Worm (Caenorhabditis elegans) whole organism, L4 larva: Measurements from ENCODE around the gene his-70.
A peak's percentile ranks its signal among the peaks of the same experiment; 100 is the strongest.

Source experiments
- F26F4.8 ChIP-seq: fragments of 200-800 bp; sonication (Bioruptor generic); conservative IDR thresholded peaks from 2 replicates; pipeline ENCODE4 v1.3.6; 2022; ENCODE audit warnings: missing genetic modification characterization, missing compliant biosample characterization
- F49E8.2 ChIP-seq: sonication (generic microtip); optimal IDR thresholded peaks from 2 replicates; lab custom pipeline; 2016; ENCODE audit warnings: missing compliant biosample characterization, mild to moderate bottlenecking, missing genetic modification characterization, borderline replicate concordance
- Y5F2A.4 ChIP-seq: fragments of 200-800 bp; sonication (Bioruptor generic); optimal IDR thresholded peaks from 2 replicates; lab custom pipeline; 2018; ENCODE audit warnings: mild to moderate bottlenecking, missing genetic modification characterization, missing compliant biosample characterization
- aha-1 ChIP-seq: fragments of 150-350 bp; peaks from one replicate; lab custom pipeline; 2014; ENCODE audit warnings: missing biosample characterization, missing genetic modification characterization
- arid-1 ChIP-seq: fragments of 200-800 bp; sonication (Bioruptor generic); conservative IDR thresholded peaks from 2 replicates; pipeline ENCODE4 v1.3.6; 2022; ENCODE audit warnings: missing genetic modification reagents, missing genetic modification characterization, missing compliant biosample characterization
- attf-4 ChIP-seq: sonication (generic microtip); optimal IDR thresholded peaks from 3 replicates; lab custom pipeline; 2017; ENCODE audit warnings: missing biosample characterization, missing genetic modification characterization
- ceh-28 ChIP-seq: fragments of 150-350 bp; optimal IDR thresholded peaks from 2 replicates; lab custom pipeline; 2014; ENCODE audit warnings: missing biosample characterization, missing genetic modification reagents, missing genetic modification characterization
- ceh-32 ChIP-seq: sonication (generic microtip); optimal IDR thresholded peaks from 2 replicates; lab custom pipeline; 2016; ENCODE audit warnings: mild to moderate bottlenecking, missing genetic modification characterization, missing compliant biosample characterization; ENCODE audit not compliant: poor library complexity
- ceh-44 ChIP-seq: fragments of 200-800 bp; sonication (Bioruptor generic); IDR thresholded peaks from 2 replicates; pipeline ENCODE4 v1.3.6; 2022; ENCODE audit warnings: missing genetic modification reagents, missing genetic modification characterization, missing compliant biosample characterization
- ceh-62 ChIP-seq: sonication (generic microtip); optimal IDR thresholded peaks from 2 replicates; lab custom pipeline; 2017; ENCODE audit warnings: missing biosample characterization, missing genetic modification characterization
- ces-1 ChIP-seq: fragments of 150-350 bp; sonication (generic microtip); optimal IDR thresholded peaks from 4 replicates; lab custom pipeline; 2014; ENCODE audit warnings: missing biosample characterization, missing genetic modification reagents, missing genetic modification characterization
- cey-2 ChIP-seq: sonication (generic microtip); optimal IDR thresholded peaks from 3 replicates; lab custom pipeline; 2017; ENCODE audit warnings: missing genetic modification characterization, mild to moderate bottlenecking, missing compliant biosample characterization, antibody characterized with exemption, borderline replicate concordance; ENCODE audit not compliant: insufficient read depth
- ctbp-1 ChIP-seq: fragments of 200-800 bp; sonication (Bioruptor generic); IDR thresholded peaks from 2 replicates; pipeline ENCODE4 v1.3.6; 2022; ENCODE audit warnings: missing genetic modification reagents, missing genetic modification characterization, missing compliant biosample characterization
- daf-12 ChIP-seq: fragments of 150-350 bp; optimal IDR thresholded peaks from 2 replicates; lab custom pipeline; 2014; ENCODE audit warnings: missing biosample characterization, missing genetic modification reagents, missing genetic modification characterization
- dpl-1 ChIP-seq: fragments of 150-350 bp; optimal IDR thresholded peaks from 2 replicates; lab custom pipeline; 2014; ENCODE audit warnings: missing biosample characterization, missing genetic modification reagents, missing genetic modification characterization
- fkh-10 ChIP-seq: fragments of 150-350 bp; optimal IDR thresholded peaks from 2 replicates; lab custom pipeline; 2014; ENCODE audit warnings: missing biosample characterization, missing genetic modification reagents, missing genetic modification characterization
- fos-1 ChIP-seq: fragments of 150-350 bp; optimal IDR thresholded peaks from 2 replicates; lab custom pipeline; 2014; ENCODE audit warnings: missing biosample characterization, missing genetic modification characterization
- gei-8 ChIP-seq: fragments of 200-800 bp; sonication (Bioruptor generic); optimal IDR thresholded peaks from 2 replicates; lab custom pipeline; 2018; ENCODE audit warnings: mild to moderate bottlenecking, missing genetic modification characterization, missing compliant biosample characterization
- hif-1 ChIP-seq, 2 experiments: sonication (generic microtip); optimal IDR thresholded peaks; 2 replicates each; lab custom pipeline; 2016 to 2017; ENCODE audit warnings: missing compliant biosample characterization in 2 of 2, missing genetic modification characterization in 2 of 2, missing genetic modification reagents in 2 of 2, missing genotype in 2 of 2, mild to moderate bottlenecking in 1 of 2
- hlh-11 ChIP-seq: fragments of 200-800 bp; sonication (Bioruptor generic); optimal IDR thresholded peaks from 2 replicates; lab custom pipeline; 2018; ENCODE audit warnings: mild to moderate bottlenecking, missing genetic modification characterization, missing compliant biosample characterization
- lim-7 ChIP-seq: fragments of 200-800 bp; sonication (Bioruptor generic); IDR thresholded peaks from 2 replicates; pipeline ENCODE4 v1.3.6; 2022; ENCODE audit warnings: missing genetic modification characterization, missing compliant biosample characterization
- lin-1 ChIP-seq: fragments of 200-800 bp; sonication (Bioruptor generic); IDR thresholded peaks from 2 replicates; pipeline ENCODE4 v1.3.6; 2022; ENCODE audit warnings: missing genetic modification reagents, missing genetic modification characterization, missing compliant biosample characterization
- lin-13 ChIP-seq: fragments of 150-350 bp; optimal IDR thresholded peaks from 2 replicates; lab custom pipeline; 2014; ENCODE audit warnings: missing biosample characterization, missing genetic modification reagents, missing genetic modification characterization
- lin-15B ChIP-seq: fragments of 150-350 bp; sonication (generic microtip); optimal IDR thresholded peaks from 3 replicates; lab custom pipeline; 2014; ENCODE audit warnings: missing biosample characterization, missing genetic modification characterization
- lin-29 ChIP-seq: fragments of 200-800 bp; sonication (Bioruptor generic); IDR thresholded peaks from 2 replicates; pipeline ENCODE4 v1.3.6; 2022; ENCODE audit warnings: missing genetic modification reagents, missing genetic modification characterization, missing compliant biosample characterization
- lin-38 ChIP-seq: fragments of 200-800 bp; sonication (Bioruptor generic); IDR thresholded peaks from 2 replicates; pipeline ENCODE4 v1.3.6; 2022; ENCODE audit warnings: missing genetic modification reagents, missing genetic modification characterization, missing compliant biosample characterization
- lir-3 ChIP-seq: sonication (generic microtip); optimal IDR thresholded peaks from 2 replicates; lab custom pipeline; 2016; ENCODE audit warnings: mild to moderate bottlenecking, missing genetic modification characterization, missing compliant biosample characterization
- lsy-2 ChIP-seq, 2 experiments: fragments of 150-350 bp in 1 of 2; sonication (generic microtip) in 1 of 2; optimal IDR thresholded peaks; 2 replicates each; lab custom pipeline; 2014 to 2017; ENCODE audit warnings: missing biosample characterization in 2 of 2, missing genetic modification characterization in 2 of 2
- madf-5 ChIP-seq, 2 experiments: fragments of 200-800 bp; sonication (Bioruptor generic); IDR thresholded peaks; 2 replicates each; pipeline ENCODE4 v1.3.6; 2022; ENCODE audit warnings: missing compliant biosample characterization in 2 of 2, missing genetic modification characterization in 2 of 2
- mdl-1 ChIP-seq, 2 experiments: fragments of 150-350 bp in 1 of 2; sonication (generic microtip) in 1 of 2; optimal IDR thresholded peaks; 2 replicates each; lab custom pipeline; 2014 to 2017; ENCODE audit warnings: missing biosample characterization in 2 of 2, missing genetic modification characterization in 2 of 2
- mdt-29 ChIP-seq: fragments of 200-800 bp; sonication (Bioruptor generic); IDR thresholded peaks from 2 replicates; pipeline ENCODE4 v1.3.6; 2022; ENCODE audit warnings: missing genetic modification reagents, missing genetic modification characterization, missing compliant biosample characterization
- mes-2 ChIP-seq: sonication (generic microtip); optimal IDR thresholded peaks from 2 replicates; lab custom pipeline; 2016; ENCODE audit warnings: missing genotype, mild to moderate bottlenecking, missing genetic modification characterization, missing compliant biosample characterization; ENCODE audit not compliant: poor library complexity, severe bottlenecking
- mxl-2 ChIP-seq: fragments of 200-800 bp; sonication (Bioruptor generic); conservative IDR thresholded peaks from 2 replicates; pipeline ENCODE4 v1.3.6; 2022; ENCODE audit warnings: missing genetic modification reagents, missing genetic modification characterization, missing compliant biosample characterization
- mxl-3 ChIP-seq: fragments of 200-800 bp; sonication (Bioruptor generic); optimal IDR thresholded peaks from 2 replicates; lab custom pipeline; 2018; ENCODE audit warnings: mild to moderate bottlenecking, missing genetic modification characterization, missing compliant biosample characterization
- nhr-10 ChIP-seq: fragments of 150-350 bp; optimal IDR thresholded peaks from 2 replicates; lab custom pipeline; 2014; ENCODE audit warnings: missing biosample characterization, missing genetic modification characterization
- nhr-237 ChIP-seq: sonication (generic microtip); optimal IDR thresholded peaks from 2 replicates; lab custom pipeline; 2017; ENCODE audit warnings: missing biosample characterization, missing genetic modification characterization
- nhr-25 ChIP-seq: sonication (generic microtip); optimal IDR thresholded peaks from 2 replicates; lab custom pipeline; 2017; ENCODE audit warnings: missing genetic modification characterization, mild to moderate bottlenecking, missing compliant biosample characterization, antibody characterized with exemption, moderate library complexity, borderline replicate concordance; ENCODE audit not compliant: insufficient read depth
- nhr-76 ChIP-seq: fragments of 150-350 bp; optimal IDR thresholded peaks from 2 replicates; lab custom pipeline; 2014; ENCODE audit warnings: missing biosample characterization, missing genetic modification characterization
- nhr-77 ChIP-seq: fragments of 150-350 bp; optimal IDR thresholded peaks from 2 replicates; lab custom pipeline; 2014; ENCODE audit warnings: missing biosample characterization, missing genetic modification characterization
- php-3 ChIP-seq: fragments of 200-800 bp; sonication (Bioruptor generic); IDR thresholded peaks from 2 replicates; pipeline ENCODE4 v1.3.6; 2022; ENCODE audit warnings: missing genetic modification reagents, missing genetic modification characterization, missing compliant biosample characterization
- rbr-2 ChIP-seq: sonication (generic microtip); optimal IDR thresholded peaks from 2 replicates; lab custom pipeline; 2016; ENCODE audit warnings: missing genotype, missing genetic modification characterization, missing compliant biosample characterization
- sdz-12 ChIP-seq: fragments of 200-800 bp; sonication (Bioruptor generic); optimal IDR thresholded peaks from 2 replicates; lab custom pipeline; 2018; ENCODE audit warnings: mild to moderate bottlenecking, missing genetic modification characterization, missing compliant biosample characterization
- set-16 ChIP-seq: fragments of 200-800 bp; sonication (Bioruptor generic); IDR thresholded peaks from 2 replicates; pipeline ENCODE4 v1.3.6; 2022; ENCODE audit warnings: missing genetic modification reagents, missing genetic modification characterization, missing compliant biosample characterization
- skn-1 ChIP-seq: fragments of 150-350 bp; optimal IDR thresholded peaks from 2 replicates; lab custom pipeline; 2014; ENCODE audit warnings: missing biosample characterization, missing genetic modification characterization
- snpc-1.2 ChIP-seq: fragments of 200-800 bp; sonication (Bioruptor generic); IDR thresholded peaks from 2 replicates; pipeline ENCODE4 v1.3.6; 2022; ENCODE audit warnings: missing genetic modification reagents, missing genetic modification characterization, missing compliant biosample characterization
- spr-1 ChIP-seq: sonication (generic microtip); optimal IDR thresholded peaks from 2 replicates; lab custom pipeline; 2016; ENCODE audit warnings: mild to moderate bottlenecking, missing genetic modification characterization, missing compliant biosample characterization
- spr-3 ChIP-seq: fragments of 200-800 bp; sonication (Bioruptor generic); optimal IDR thresholded peaks from 2 replicates; lab custom pipeline; 2018; ENCODE audit warnings: mild to moderate bottlenecking, missing genetic modification characterization, missing compliant biosample characterization
- unc-130 ChIP-seq: sonication (generic microtip); optimal IDR thresholded peaks from 2 replicates; lab custom pipeline; 2016; ENCODE audit warnings: missing genetic modification reagents, missing genetic modification characterization, missing compliant biosample characterization
- unc-39 ChIP-seq: sonication (generic microtip); optimal IDR thresholded peaks from 2 replicates; lab custom pipeline; 2017; ENCODE audit warnings: missing biosample characterization, missing genetic modification characterization
- ztf-11 ChIP-seq: fragments of 150-350 bp; optimal IDR thresholded peaks from 2 replicates; lab custom pipeline; 2014; ENCODE audit warnings: missing biosample characterization, missing genetic modification characterization
- ztf-7 ChIP-seq: fragments of 150-350 bp; optimal IDR thresholded peaks from 2 replicates; lab custom pipeline; 2014; ENCODE audit warnings: missing biosample characterization, missing genetic modification characterization

The his-70 gene

DNA sequence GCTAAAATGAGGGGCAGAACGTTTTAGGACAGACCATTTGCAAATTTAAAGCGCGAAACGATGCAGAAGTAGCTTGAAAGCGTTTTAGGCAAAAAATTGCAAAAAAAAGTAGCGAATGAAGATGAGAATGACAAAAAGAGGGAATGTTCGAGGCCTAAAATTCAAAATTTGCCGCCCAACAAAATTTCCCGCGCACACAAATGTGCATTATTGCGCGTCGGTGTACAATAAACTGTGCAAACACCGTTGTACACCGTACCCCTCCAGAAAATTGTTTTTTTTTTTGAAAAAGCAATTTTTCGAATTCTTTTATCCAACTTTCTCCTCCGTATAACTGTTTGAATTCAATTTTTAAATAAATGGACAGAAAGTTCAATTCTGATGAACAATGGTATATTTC, 40.1 kb downstream of the his-70 start, which contains the start of gene snpc-3.4 (continued):
- TF ChIP-seq madf-5 (GFP tag; IDR thresholded peaks at IDR 0.05; lab: Robert Waterston, UW) (no peak), unc-39 (no peak), lir-3 (tag; lab: Kevin White, UChicago) (no peak), sdz-12 (GFP tag; lab: Kevin White, UChicago) (no peak), lin-29 (GFP tag; lab: Robert Waterston, UW) (no peak), mdt-29 (GFP tag; lab: Robert Waterston, UW) (peak; percentile 39; the same call in 1 of the 2 replicates), Y5F2A.4 (no peak), cey-2 (tag; lab: Kevin White, UChicago) (no peak), lin-13 (GFP tag; lab: Kevin White, UChicago) (peak; percentile 39), nhr-237 (tag; lab: Kevin White, UChicago) (no peak), daf-12 (tag; lab: Kevin White, UChicago) (no peak), F49E8.2 (tag; lab: Kevin White, UChicago) (peak; percentile 36), nhr-77 (tag; lab: Kevin White, UChicago) (no peak), snpc-1.2 (peak; percentile 44; the same call in 1 of the 2 replicates), hif-1 (tag; optimal IDR thresholded peaks at IDR 0.05; lab: Kevin White, UChicago) (peak in 1 of 2 experiments; percentile 35), ces-1 (no peak), aha-1 (tag; lab: Kevin White, UChicago) (peak; percentile 94), attf-4 (no peak), lin-1 (GFP tag; lab: Robert Waterston, UW) (peak; percentile 15; the same call in 1 of the 2 replicates), nhr-25 (tag; lab: Kevin White, UChicago) (no peak), skn-1 (no peak), ztf-11 (tag; lab: Kevin White, UChicago) (no peak), dpl-1 (peak; percentile 91), ceh-62 (tag; lab: Kevin White, UChicago) (no peak), lin-38 (GFP tag; lab: Robert Waterston, UW) (peak; percentile 80), set-16 (GFP tag; lab: Robert Waterston, UW) (no peak), lsy-2 (tag; optimal IDR thresholded peaks at IDR 0.05; lab: Kevin White, UChicago) (peak; percentile 83 to 98), mxl-3 (peak; percentile 2), ceh-28 (tag; lab: Kevin White, UChicago) (no peak), mdl-1 (tag; optimal IDR thresholded peaks at IDR 0.05; lab: Kevin White, UChicago) (no peak), unc-130 (peak; percentile 83), mxl-2 (GFP tag; lab: Robert Waterston, UW) (no peak), lim-7 (GFP tag; lab: Robert Waterston, UW) (no peak), fos-1 (no peak), nhr-10 (tag; lab: Kevin White, UChicago) (no peak), ctbp-1 (0 out of 2 replicates have a peak, but pooled peaks have one; percentile 48), fkh-10 (no peak), mes-2 (tag; lab: Kevin White, UChicago) (peak; percentile 71), spr-3 (GFP tag; lab: Kevin White, UChicago) (no peak), rbr-2 (tag; lab: Kevin White, UChicago) (peak; percentile 5), spr-1 (tag; lab: Kevin White, UChicago) (no peak), ceh-44 (GFP tag; lab: Robert Waterston, UW) (no peak), hlh-11 (tag; lab: Kevin White, UChicago) (no peak), ztf-7 (tag; lab: Kevin White, UChicago) (peak; percentile 12), F26F4.8 (GFP tag; lab: Robert Waterston, UW) (no peak), php-3 (GFP tag; lab: Robert Waterston, UW) (no peak), ceh-32 (no peak), nhr-76 (tag; lab: Kevin White, UChicago) (no peak), arid-1 (GFP tag; lab: Robert Waterston, UW) (no peak), lin-15B (tag; lab: Kevin White, UChicago) (no peak), gei-8 (GFP tag; lab: Kevin White, UChicago) (no peak)
